Worm (Caenorhabditis elegans) whole organism, L3 larva: Measurements from ENCODE around the gene cnc-10.

Experiments used
- aly-2 ChIP-seq: fragments of 150-350 bp; optimal IDR thresholded peaks from 2 replicates; lab custom pipeline; 2014; ENCODE audit warnings: missing biosample characterization, missing genetic modification characterization
- ceh-28 ChIP-seq: fragments of 150-350 bp; optimal IDR thresholded peaks from 2 replicates; lab custom pipeline; 2014; ENCODE audit warnings: missing biosample characterization, missing genetic modification reagents, missing genetic modification characterization
- ceh-82 ChIP-seq: fragments of 150-350 bp; optimal IDR thresholded peaks from 2 replicates; lab custom pipeline; 2014; ENCODE audit warnings: missing biosample characterization, missing genetic modification characterization
- nhr-11 ChIP-seq: fragments of 150-350 bp; optimal IDR thresholded peaks from 2 replicates; lab custom pipeline; 2014; ENCODE audit warnings: missing biosample characterization, missing genetic modification characterization
- nhr-12 ChIP-seq: fragments of 150-350 bp; optimal IDR thresholded peaks from 2 replicates; lab custom pipeline; 2014; ENCODE audit warnings: missing biosample characterization, missing genetic modification characterization
- nhr-23 ChIP-seq: fragments of 150-350 bp; optimal IDR thresholded peaks from 2 replicates; lab custom pipeline; 2014; ENCODE audit warnings: missing biosample characterization, missing genetic modification reagents, missing genetic modification characterization
- nhr-28 ChIP-seq: fragments of 150-350 bp; optimal IDR thresholded peaks from 2 replicates; lab custom pipeline; 2014; ENCODE audit warnings: missing biosample characterization, missing genetic modification characterization
- nhr-77 ChIP-seq: fragments of 150-350 bp; optimal IDR thresholded peaks from 2 replicates; lab custom pipeline; 2014; ENCODE audit warnings: missing biosample characterization, missing genetic modification characterization
- pha-4 ChIP-seq: fragments of 150-350 bp; optimal IDR thresholded peaks from 2 replicates; lab custom pipeline; 2014; ENCODE audit warnings: missing biosample characterization, missing genetic modification reagents, missing genetic modification characterization
- snpc-4 ChIP-seq: fragments of 150-350 bp; optimal IDR thresholded peaks from 2 replicates; lab custom pipeline; 2014; ENCODE audit warnings: missing biosample characterization, missing genetic modification characterization
- tbx-2 ChIP-seq: sonication (generic microtip); optimal IDR thresholded peaks from 2 replicates; lab custom pipeline; 2016; ENCODE audit warnings: mild to moderate bottlenecking, missing genetic modification characterization, missing compliant biosample characterization
- unc-62 ChIP-seq: fragments of 150-350 bp; sonication (generic microtip); optimal IDR thresholded peaks from 4 replicates; lab custom pipeline; 2014; ENCODE audit warnings: missing biosample characterization, missing genetic modification reagents, missing genetic modification characterization

DNA sequence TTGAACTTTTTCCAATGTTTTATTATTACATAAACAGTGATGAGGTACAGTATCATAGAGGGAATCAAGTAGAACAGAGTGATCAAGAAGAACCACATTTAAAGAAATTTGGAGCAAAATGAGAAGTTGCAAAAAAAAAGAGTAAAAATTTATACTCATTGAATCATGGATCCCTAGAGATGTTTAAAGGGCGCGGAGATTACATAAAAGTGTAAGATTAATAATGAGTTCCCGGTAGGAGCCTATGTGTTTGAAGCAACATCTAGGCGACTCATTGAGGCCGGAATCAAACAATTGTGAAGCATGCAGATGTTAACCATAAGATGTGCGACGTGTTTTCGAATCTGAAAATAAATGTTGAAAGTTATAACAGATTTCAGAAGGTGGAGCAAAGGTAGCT, 30.7 kb upstream of the cnc-10 start, which contains the start of gene srg-39:
- TF ChIP-seq snpc-4 (tag; lab: Kevin White, UChicago) (no peak), nhr-28 (tag; lab: Kevin White, UChicago) (no peak), nhr-11 (no peak), pha-4 (tag; lab: Kevin White, UChicago) (no peak), nhr-77 (tag; lab: Kevin White, UChicago) (no peak), ceh-82 (tag; lab: Kevin White, UChicago) (no peak), nhr-12 (tag; lab: Kevin White, UChicago) (no peak), ceh-28 (tag; lab: Kevin White, UChicago) (no peak), unc-62 (GFP tag; lab: Kevin White, UChicago) (no peak), aly-2 (tag; lab: Kevin White, UChicago) (no peak), tbx-2 (tag; lab: Kevin White, UChicago) (no peak), nhr-23 (tag; lab: Kevin White, UChicago) (no peak)
